Fruit fly (Drosophila melanogaster) whole organism, embryonic: ENCODE measurements around the gene CG5087.

Experiments used
- Blimp-1 ChIP-seq: fragments of 200-800 bp; sonication (Bioruptor generic); optimal IDR thresholded peaks from 3 replicates; lab custom pipeline; 2018; ENCODE audit warnings: missing biosample characterization, missing genetic modification characterization, mild to moderate bottlenecking, moderate library complexity, missing genetic modification reagents
- CG15601 ChIP-seq: fragments of 200-800 bp; sonication (Bioruptor generic); optimal IDR thresholded peaks from 3 replicates; lab custom pipeline; 2019; ENCODE audit warnings: missing biosample characterization, mild to moderate bottlenecking, missing genetic modification characterization, moderate library complexity
- CG2129 ChIP-seq: fragments of 200-800 bp; sonication (Bioruptor generic); IDR thresholded peaks from 2 replicates; pipeline ENCODE4 v1.3.6; 2022; ENCODE audit warnings: missing biosample characterization, missing genetic modification characterization; ENCODE audit not compliant: partially characterized antibody
- CG7786 ChIP-seq: fragments of 200-800 bp; sonication (Bioruptor generic); optimal IDR thresholded peaks from 2 replicates; lab custom pipeline; 2016; ENCODE audit warnings: missing biosample characterization, missing genetic modification characterization
- psq ChIP-seq: fragments of 200-800 bp; sonication (Bioruptor generic); optimal IDR thresholded peaks from 2 replicates; lab custom pipeline; 2017; ENCODE audit warnings: missing biosample characterization, missing genetic modification characterization
- sug ChIP-seq: fragments of 200-800 bp; optimal IDR thresholded peaks from 2 replicates; lab custom pipeline; 2019; ENCODE audit warnings: missing biosample characterization, mild to moderate bottlenecking, missing genetic modification characterization, moderate library complexity

dm6 chr3L:8955199-8955598 lies 42.8 kb upstream of the CG5087 start:
- no peak for TF ChIP-seq CG2129 (GFP tag; lab: Robert Waterston, UW)
- TF ChIP-seq Blimp-1 (GFP tag; lab: Kevin White, UChicago): no peak
- TF ChIP-seq sug (tag; lab: Kevin White, UChicago): no peak
- TF ChIP-seq psq: no peak
- no peak for TF ChIP-seq CG15601 (tag; lab: Kevin White, UChicago)
- no peak for TF ChIP-seq CG7786 (GFP tag; lab: Kevin White, UChicago)
